Worm (Caenorhabditis elegans) whole organism, L4 larva: Measurements from ENCODE around the gene nhr-19.

Source experiments
- D1046.2 ChIP-seq: fragments of 200-800 bp; sonication (Bioruptor generic); IDR thresholded peaks from 2 replicates; pipeline ENCODE4 v1.3.6; 2022; ENCODE audit warnings: missing genetic modification characterization, missing compliant biosample characterization
- F10B5.3 ChIP-seq: sonication (generic microtip); optimal IDR thresholded peaks from 2 replicates; lab custom pipeline; 2016; ENCODE audit warnings: mild to moderate bottlenecking, missing genetic modification characterization, missing compliant biosample characterization
- F37D6.2 ChIP-seq: sonication (generic microtip); optimal IDR thresholded peaks from 2 replicates; lab custom pipeline; 2016; ENCODE audit warnings: mild to moderate bottlenecking, missing genetic modification characterization, missing compliant biosample characterization
- F44E2.7 ChIP-seq: fragments of 200-800 bp; sonication (Bioruptor generic); IDR thresholded peaks from 2 replicates; pipeline ENCODE4 v2.1.2; 2022; ENCODE audit warnings: missing genetic modification characterization, missing compliant biosample characterization
- F49E8.2 ChIP-seq: sonication (generic microtip); optimal IDR thresholded peaks from 2 replicates; lab custom pipeline; 2016; ENCODE audit warnings: missing compliant biosample characterization, mild to moderate bottlenecking, missing genetic modification characterization, borderline replicate concordance
- T20F7.1 ChIP-seq: fragments of 200-800 bp; sonication (Bioruptor generic); optimal IDR thresholded peaks from 2 replicates; lab custom pipeline; 2018; ENCODE audit warnings: mild to moderate bottlenecking, missing genetic modification characterization, missing compliant biosample characterization
- Y48G9A.11 ChIP-seq: fragments of 200-800 bp; sonication (Bioruptor generic); IDR thresholded peaks from 2 replicates; pipeline ENCODE4 v1.3.6; 2022; ENCODE audit warnings: missing genetic modification reagents, missing genetic modification characterization, missing compliant biosample characterization
- arid-1 ChIP-seq: fragments of 200-800 bp; sonication (Bioruptor generic); conservative IDR thresholded peaks from 2 replicates; pipeline ENCODE4 v1.3.6; 2022; ENCODE audit warnings: missing genetic modification reagents, missing genetic modification characterization, missing compliant biosample characterization
- ceh-28 ChIP-seq: fragments of 150-350 bp; optimal IDR thresholded peaks from 2 replicates; lab custom pipeline; 2014; ENCODE audit warnings: missing biosample characterization, missing genetic modification reagents, missing genetic modification characterization
- ceh-44 ChIP-seq: fragments of 200-800 bp; sonication (Bioruptor generic); IDR thresholded peaks from 2 replicates; pipeline ENCODE4 v1.3.6; 2022; ENCODE audit warnings: missing genetic modification reagents, missing genetic modification characterization, missing compliant biosample characterization
- ces-1 ChIP-seq: fragments of 150-350 bp; sonication (generic microtip); optimal IDR thresholded peaks from 4 replicates; lab custom pipeline; 2014; ENCODE audit warnings: missing biosample characterization, missing genetic modification reagents, missing genetic modification characterization
- ctbp-1 ChIP-seq: fragments of 200-800 bp; sonication (Bioruptor generic); IDR thresholded peaks from 2 replicates; pipeline ENCODE4 v1.3.6; 2022; ENCODE audit warnings: missing genetic modification reagents, missing genetic modification characterization, missing compliant biosample characterization
- dmd-6 ChIP-seq: fragments of 200-800 bp; sonication (Bioruptor generic); IDR thresholded peaks from 2 replicates; pipeline ENCODE4 v1.3.6; 2022; ENCODE audit warnings: missing genetic modification reagents, missing genetic modification characterization, missing compliant biosample characterization
- dve-1 ChIP-seq: sonication (generic microtip); optimal IDR thresholded peaks from 2 replicates; lab custom pipeline; 2017; ENCODE audit warnings: antibody characterized with exemption, mild to moderate bottlenecking, missing genetic modification characterization, missing compliant biosample characterization; ENCODE audit not compliant: insufficient read depth
- egl-27 ChIP-seq: sonication (generic microtip); optimal IDR thresholded peaks from 3 replicates; lab custom pipeline; 2017; ENCODE audit warnings: missing biosample characterization, missing genetic modification reagents, missing genetic modification characterization
- fos-1 ChIP-seq: fragments of 150-350 bp; optimal IDR thresholded peaks from 2 replicates; lab custom pipeline; 2014; ENCODE audit warnings: missing biosample characterization, missing genetic modification characterization
- gei-8 ChIP-seq: fragments of 200-800 bp; sonication (Bioruptor generic); optimal IDR thresholded peaks from 2 replicates; lab custom pipeline; 2018; ENCODE audit warnings: mild to moderate bottlenecking, missing genetic modification characterization, missing compliant biosample characterization
- hlh-11 ChIP-seq: fragments of 200-800 bp; sonication (Bioruptor generic); optimal IDR thresholded peaks from 2 replicates; lab custom pipeline; 2018; ENCODE audit warnings: mild to moderate bottlenecking, missing genetic modification characterization, missing compliant biosample characterization
- hlh-30 ChIP-seq: sonication (generic microtip); optimal IDR thresholded peaks from 2 replicates; lab custom pipeline; 2017; ENCODE audit warnings: antibody characterized with exemption, mild to moderate bottlenecking, missing genetic modification characterization, missing compliant biosample characterization; ENCODE audit not compliant: insufficient read depth
- hmg-1.1 ChIP-seq: fragments of 200-800 bp; sonication (Bioruptor generic); IDR thresholded peaks from 2 replicates; pipeline ENCODE4 v1.3.6; 2022; ENCODE audit warnings: missing genetic modification reagents, missing genetic modification characterization, missing compliant biosample characterization
- lin-13 ChIP-seq: fragments of 150-350 bp; optimal IDR thresholded peaks from 2 replicates; lab custom pipeline; 2014; ENCODE audit warnings: missing biosample characterization, missing genetic modification reagents, missing genetic modification characterization
- lin-15B ChIP-seq: fragments of 150-350 bp; sonication (generic microtip); optimal IDR thresholded peaks from 3 replicates; lab custom pipeline; 2014; ENCODE audit warnings: missing biosample characterization, missing genetic modification characterization
- lin-29 ChIP-seq: fragments of 200-800 bp; sonication (Bioruptor generic); IDR thresholded peaks from 2 replicates; pipeline ENCODE4 v1.3.6; 2022; ENCODE audit warnings: missing genetic modification reagents, missing genetic modification characterization, missing compliant biosample characterization
- lin-38 ChIP-seq: fragments of 200-800 bp; sonication (Bioruptor generic); IDR thresholded peaks from 2 replicates; pipeline ENCODE4 v1.3.6; 2022; ENCODE audit warnings: missing genetic modification reagents, missing genetic modification characterization, missing compliant biosample characterization
- lir-3 ChIP-seq: sonication (generic microtip); optimal IDR thresholded peaks from 2 replicates; lab custom pipeline; 2016; ENCODE audit warnings: mild to moderate bottlenecking, missing genetic modification characterization, missing compliant biosample characterization
- madf-5 ChIP-seq, 2 experiments: fragments of 200-800 bp; sonication (Bioruptor generic); IDR thresholded peaks; 2 replicates each; pipeline ENCODE4 v1.3.6; 2022; ENCODE audit warnings: missing compliant biosample characterization in 2 of 2, missing genetic modification characterization in 2 of 2
- madf-9 ChIP-seq: fragments of 200-800 bp; sonication (Bioruptor generic); conservative IDR thresholded peaks from 2 replicates; pipeline ENCODE4 v1.3.6; 2022; ENCODE audit warnings: missing genetic modification reagents, missing genetic modification characterization, missing compliant biosample characterization
- mdt-29 ChIP-seq: fragments of 200-800 bp; sonication (Bioruptor generic); IDR thresholded peaks from 2 replicates; pipeline ENCODE4 v1.3.6; 2022; ENCODE audit warnings: missing genetic modification reagents, missing genetic modification characterization, missing compliant biosample characterization
- mxl-2 ChIP-seq: fragments of 200-800 bp; sonication (Bioruptor generic); conservative IDR thresholded peaks from 2 replicates; pipeline ENCODE4 v1.3.6; 2022; ENCODE audit warnings: missing genetic modification reagents, missing genetic modification characterization, missing compliant biosample characterization
- nhr-10 ChIP-seq: fragments of 150-350 bp; optimal IDR thresholded peaks from 2 replicates; lab custom pipeline; 2014; ENCODE audit warnings: missing biosample characterization, missing genetic modification characterization
- nhr-11 ChIP-seq: fragments of 150-350 bp; optimal IDR thresholded peaks from 2 replicates; lab custom pipeline; 2014; ENCODE audit warnings: missing biosample characterization, missing genetic modification characterization
- nhr-111 ChIP-seq: fragments of 200-800 bp; sonication (Bioruptor generic); optimal IDR thresholded peaks from 2 replicates; lab custom pipeline; 2018; ENCODE audit warnings: mild to moderate bottlenecking, missing genetic modification characterization, missing compliant biosample characterization
- nhr-237 ChIP-seq: sonication (generic microtip); optimal IDR thresholded peaks from 2 replicates; lab custom pipeline; 2017; ENCODE audit warnings: missing biosample characterization, missing genetic modification characterization
- nhr-25 ChIP-seq: sonication (generic microtip); optimal IDR thresholded peaks from 2 replicates; lab custom pipeline; 2017; ENCODE audit warnings: missing genetic modification characterization, mild to moderate bottlenecking, missing compliant biosample characterization, antibody characterized with exemption, moderate library complexity, borderline replicate concordance; ENCODE audit not compliant: insufficient read depth
- nhr-41 ChIP-seq: fragments of 200-800 bp; sonication (Bioruptor generic); IDR thresholded peaks from 2 replicates; pipeline ENCODE4 v1.3.6; 2022; ENCODE audit warnings: missing genetic modification reagents, missing genetic modification characterization, missing compliant biosample characterization
- nhr-48 ChIP-seq: sonication (generic microtip); optimal IDR thresholded peaks from 2 replicates; lab custom pipeline; 2016; ENCODE audit warnings: mild to moderate bottlenecking, missing genetic modification characterization, missing compliant biosample characterization
- nhr-6 ChIP-seq: fragments of 150-350 bp; optimal IDR thresholded peaks from 2 replicates; lab custom pipeline; 2014; ENCODE audit warnings: missing biosample characterization, missing genetic modification characterization
- nhr-76 ChIP-seq: fragments of 150-350 bp; optimal IDR thresholded peaks from 2 replicates; lab custom pipeline; 2014; ENCODE audit warnings: missing biosample characterization, missing genetic modification characterization
- pqm-1 ChIP-seq: sonication (generic microtip); optimal IDR thresholded peaks from 2 replicates; lab custom pipeline; 2017; ENCODE audit warnings: missing biosample characterization, missing genetic modification characterization
- saeg-2 ChIP-seq: fragments of 200-800 bp; sonication (Bioruptor generic); IDR thresholded peaks from 2 replicates; pipeline ENCODE4 v1.3.6; 2022; ENCODE audit warnings: missing genetic modification reagents, missing genetic modification characterization, missing compliant biosample characterization
- set-16 ChIP-seq: fragments of 200-800 bp; sonication (Bioruptor generic); IDR thresholded peaks from 2 replicates; pipeline ENCODE4 v1.3.6; 2022; ENCODE audit warnings: missing genetic modification reagents, missing genetic modification characterization, missing compliant biosample characterization
- snpc-4 ChIP-seq: fragments of 150-350 bp; optimal IDR thresholded peaks from 2 replicates; lab custom pipeline; 2014; ENCODE audit warnings: missing biosample characterization, missing genetic modification characterization
- tag-97 ChIP-seq: fragments of 200-800 bp; sonication (Bioruptor generic); IDR thresholded peaks from 2 replicates; pipeline ENCODE4 v1.3.6; 2022; ENCODE audit warnings: missing genetic modification characterization, missing compliant biosample characterization
- tra-1 ChIP-seq: fragments of 200-800 bp; sonication (Bioruptor generic); IDR thresholded peaks from 2 replicates; pipeline ENCODE4 v1.3.6; 2022; ENCODE audit warnings: missing genetic modification reagents, missing genetic modification characterization, missing compliant biosample characterization
- unc-130 ChIP-seq: sonication (generic microtip); optimal IDR thresholded peaks from 2 replicates; lab custom pipeline; 2016; ENCODE audit warnings: missing genetic modification reagents, missing genetic modification characterization, missing compliant biosample characterization
- unc-39 ChIP-seq: sonication (generic microtip); optimal IDR thresholded peaks from 2 replicates; lab custom pipeline; 2017; ENCODE audit warnings: missing biosample characterization, missing genetic modification characterization
- unc-62 ChIP-seq, 3 experiments: fragments of 150-350 bp in 1 of 3; sonication (generic microtip); optimal IDR thresholded peaks in 2 of 3; peaks in 1 of 3; 1 replicate in 1 of 3; 2 replicates in 2 of 3; lab custom pipeline; 2014 to 2017; ENCODE audit warnings: missing biosample characterization in 3 of 3, missing genetic modification characterization in 3 of 3, missing genetic modification reagents in 3 of 3, missing genotype in 1 of 3
- vab-7 ChIP-seq: fragments of 200-800 bp; sonication (Bioruptor generic); IDR thresholded peaks from 2 replicates; pipeline ENCODE4 v1.3.6; 2022; ENCODE audit warnings: missing genetic modification reagents, missing genetic modification characterization, missing compliant biosample characterization
- zag-1 ChIP-seq: fragments of 150-350 bp; optimal IDR thresholded peaks from 2 replicates; lab custom pipeline; 2014; ENCODE audit warnings: missing biosample characterization, missing genetic modification characterization
- zfp-3 ChIP-seq: fragments of 200-800 bp; sonication (Bioruptor generic); conservative IDR thresholded peaks from 2 replicates; pipeline ENCODE4 v1.3.6; 2022; ENCODE audit warnings: missing genetic modification reagents, missing genetic modification characterization, missing compliant biosample characterization
- zip-2 ChIP-seq: fragments of 150-350 bp; optimal IDR thresholded peaks from 2 replicates; lab custom pipeline; 2014; ENCODE audit warnings: missing biosample characterization, missing genetic modification characterization

nhr-19 gene

DNA sequence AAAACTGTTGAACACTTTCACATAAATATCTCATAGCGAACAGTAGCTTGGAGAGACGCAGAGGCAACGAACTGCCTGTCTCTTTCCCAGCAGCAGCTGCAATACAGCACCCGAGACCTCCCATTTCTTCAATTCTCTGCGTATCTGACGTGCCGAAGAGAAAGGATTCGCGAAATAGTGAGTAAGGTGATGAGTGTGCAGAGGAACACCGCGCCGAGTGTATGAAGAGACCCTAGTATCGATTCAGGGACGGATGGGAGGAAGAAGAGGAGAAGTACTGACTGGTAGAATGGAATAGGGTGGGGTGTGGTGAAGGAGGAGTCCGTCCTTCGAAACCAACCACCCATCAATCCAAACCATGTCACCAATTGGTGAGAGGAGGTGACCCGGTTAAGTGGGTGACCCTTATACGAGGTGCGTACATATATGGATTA lies 40.8 kb upstream of the nhr-19 start (continued):
- TF ChIP-seq nhr-111 (GFP tag; lab: Kevin White, UChicago) (no peak), F49E8.2 (no peak), unc-62 (GFP tag; optimal IDR thresholded peaks at IDR 0.05 in 1 of 2; lab: Kevin White, UChicago) (peak in 1 of 2 experiments; percentile 99), unc-62 (tag; optimal IDR thresholded peaks at IDR 0.05; lab: Kevin White, UChicago) (no peak), zfp-3 (GFP tag; lab: Robert Waterston, UW) (no peak), nhr-237 (no peak), snpc-4 (tag; lab: Kevin White, UChicago) (no peak), nhr-11 (peak; percentile 94), nhr-25 (tag; lab: Kevin White, UChicago) (no peak), madf-9 (GFP tag; lab: Robert Waterston, UW) (no peak), ceh-44 (GFP tag; lab: Robert Waterston, UW) (no peak), F37D6.2 (tag; lab: Kevin White, UChicago) (peak; percentile 0), nhr-10 (tag; lab: Kevin White, UChicago) (no peak), gei-8 (no peak), madf-5 (GFP tag; IDR thresholded peaks at IDR 0.05; lab: Robert Waterston, UW) (no peak), F44E2.7 (no peak), ceh-28 (tag; lab: Kevin White, UChicago) (peak; percentile 76), vab-7 (GFP tag; lab: Robert Waterston, UW) (no peak), tra-1 (GFP tag; lab: Robert Waterston, UW) (0 out of 2 replicates have a peak, but pooled peaks have one; percentile 27), lin-29 (GFP tag; lab: Robert Waterston, UW) (no peak), lir-3 (tag; lab: Kevin White, UChicago) (no peak), unc-39 (tag; lab: Kevin White, UChicago) (no peak), set-16 (GFP tag; lab: Robert Waterston, UW) (peak; percentile 49), mxl-2 (GFP tag; lab: Robert Waterston, UW) (no peak), dmd-6 (GFP tag; lab: Robert Waterston, UW) (peak; percentile 60), ctbp-1 (0 out of 2 replicates have a peak, but pooled peaks have one; percentile 30), mdt-29 (GFP tag; lab: Robert Waterston, UW) (no peak), Y48G9A.11 (GFP tag; lab: Robert Waterston, UW) (no peak), F10B5.3 (tag; lab: Kevin White, UChicago) (peak; percentile 23), fos-1 (tag; lab: Kevin White, UChicago) (no peak), D1046.2 (GFP tag; lab: Robert Waterston, UW) (no peak), tag-97 (GFP tag; lab: Robert Waterston, UW) (no peak), zip-2 (tag; lab: Kevin White, UChicago) (no peak), unc-130 (GFP tag; lab: Kevin White, UChicago) (no peak), egl-27 (tag; lab: Kevin White, UChicago) (no peak), nhr-76 (tag; lab: Kevin White, UChicago) (no peak), nhr-6 (tag; lab: Kevin White, UChicago) (peak; percentile 45), pqm-1 (tag; lab: Kevin White, UChicago) (no peak), lin-13 (no peak), hmg-1.1 (GFP tag; lab: Robert Waterston, UW) (peak; percentile 83), lin-38 (GFP tag; lab: Robert Waterston, UW) (no peak), hlh-30 (tag; lab: Kevin White, UChicago) (peak; percentile 87), saeg-2 (GFP tag; lab: Robert Waterston, UW) (0 out of 2 replicates have a peak, but pooled peaks have one; percentile 44), hlh-11 (tag; lab: Kevin White, UChicago) (peak; percentile 93), lin-15B (tag; lab: Kevin White, UChicago) (no peak), zag-1 (tag; lab: Kevin White, UChicago) (no peak), dve-1 (peak; percentile 67), nhr-41 (GFP tag; lab: Robert Waterston, UW) (no peak), nhr-48 (tag; lab: Kevin White, UChicago) (peak; percentile 36), arid-1 (no peak), T20F7.1 (GFP tag; lab: Kevin White, UChicago) (peak; percentile 8), ces-1 (GFP tag; lab: Kevin White, UChicago) (no peak)
